Fruit fly (Drosophila melanogaster) whole organism, adult: ENCODE results near the gene CG34435.

Source experiments
- CG11617 ChIP-seq: fragments of 200-800 bp; sonication (Bioruptor generic); optimal IDR thresholded peaks from 2 replicates; lab custom pipeline; 2017; ENCODE audit warnings: mild to moderate bottlenecking, missing biosample characterization, missing genetic modification reagents, missing genetic modification characterization
- CG12768 ChIP-seq: fragments of 200-800 bp; sonication (Bioruptor generic); optimal IDR thresholded peaks from 2 replicates; lab custom pipeline; 2017; ENCODE audit warnings: missing biosample characterization, missing genetic modification characterization, mild to moderate bottlenecking, moderate library complexity, missing genetic modification reagents
- CG14711 ChIP-seq: fragments of 200-800 bp; sonication (Bioruptor generic); optimal IDR thresholded peaks from 2 replicates; lab custom pipeline; 2018; ENCODE audit warnings: missing biosample characterization, mild to moderate bottlenecking, missing genetic modification characterization, moderate library complexity
- CG1620 ChIP-seq: fragments of 200-800 bp; sonication (Bioruptor generic); optimal IDR thresholded peaks from 2 replicates; lab custom pipeline; 2016; ENCODE audit warnings: missing biosample characterization, missing genetic modification characterization
- CG33017 ChIP-seq: fragments of 200-800 bp; sonication (Bioruptor generic); optimal IDR thresholded peaks from 2 replicates; lab custom pipeline; 2018; ENCODE audit warnings: missing biosample characterization, mild to moderate bottlenecking, missing genetic modification characterization, moderate library complexity
- Clk ChIP-seq: fragments of 200-800 bp; sonication (Bioruptor generic); optimal IDR thresholded peaks from 2 replicates; lab custom pipeline; 2017; ENCODE audit warnings: missing biosample characterization, missing genetic modification characterization
- Crg-1 ChIP-seq: fragments of 200-800 bp; sonication (Bioruptor generic); optimal IDR thresholded peaks from 2 replicates; lab custom pipeline; 2016; ENCODE audit warnings: missing biosample characterization, missing genetic modification characterization
- Hr96 ChIP-seq: fragments of 200-800 bp; sonication (Bioruptor generic); optimal IDR thresholded peaks from 2 replicates; lab custom pipeline; 2016; ENCODE audit warnings: missing biosample characterization, missing genetic modification characterization
- Mnt ChIP-seq: fragments of 200-800 bp; sonication (Bioruptor generic); optimal IDR thresholded peaks from 2 replicates; lab custom pipeline; 2016; ENCODE audit warnings: missing biosample characterization, mild to moderate bottlenecking, missing genetic modification characterization
- bab1 ChIP-seq: fragments of 200-800 bp; sonication (Bioruptor generic); optimal IDR thresholded peaks from 3 replicates; lab custom pipeline; 2019; ENCODE audit warnings: missing biosample characterization, mild to moderate bottlenecking, missing genetic modification characterization, moderate library complexity
- cnc ChIP-seq, 2 experiments: fragments of >200 bp; optimal IDR thresholded peaks; 2 replicates each; lab custom pipeline; 2017
- ovo ChIP-seq: fragments of 200-800 bp; sonication (Bioruptor generic); optimal IDR thresholded peaks from 2 replicates; lab custom pipeline; 2016; ENCODE audit warnings: missing biosample characterization, missing genetic modification characterization
- pad ChIP-seq: fragments of 200-800 bp; sonication (Bioruptor generic); optimal IDR thresholded peaks from 3 replicates; lab custom pipeline; 2017; ENCODE audit warnings: missing biosample characterization, missing genetic modification characterization, mild to moderate bottlenecking, moderate library complexity, missing genetic modification reagents
- tj ChIP-seq: fragments of 200-800 bp; sonication (Bioruptor generic); optimal IDR thresholded peaks from 3 replicates; lab custom pipeline; 2017; ENCODE audit warnings: missing biosample characterization, mild to moderate bottlenecking, missing genetic modification characterization, moderate library complexity

CG34435 gene

DNA sequence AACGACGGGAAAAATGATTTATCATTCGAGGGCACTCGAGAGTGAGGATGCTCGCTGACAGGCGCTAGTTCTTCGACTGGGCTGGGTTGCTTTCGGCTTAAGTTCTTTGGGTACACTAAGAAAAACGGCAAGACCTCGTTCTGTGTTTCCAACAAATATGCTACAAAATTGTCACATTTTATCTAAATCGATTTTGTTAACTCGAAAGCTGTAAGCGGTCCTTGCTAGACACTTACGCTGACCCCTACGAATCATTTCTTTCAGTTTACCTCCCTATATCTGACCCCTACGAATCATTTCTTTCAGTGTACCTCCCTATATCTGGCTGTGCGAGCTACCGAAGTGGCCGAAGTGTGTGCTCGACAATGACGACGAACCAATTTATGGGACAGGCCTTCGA is 50.3 kb downstream of the CG34435 start:
- TF ChIP-seq Crg-1 (no peak), Hr96 (no peak), tj (GFP tag; lab: Kevin White, UChicago) (no peak)

DNA sequence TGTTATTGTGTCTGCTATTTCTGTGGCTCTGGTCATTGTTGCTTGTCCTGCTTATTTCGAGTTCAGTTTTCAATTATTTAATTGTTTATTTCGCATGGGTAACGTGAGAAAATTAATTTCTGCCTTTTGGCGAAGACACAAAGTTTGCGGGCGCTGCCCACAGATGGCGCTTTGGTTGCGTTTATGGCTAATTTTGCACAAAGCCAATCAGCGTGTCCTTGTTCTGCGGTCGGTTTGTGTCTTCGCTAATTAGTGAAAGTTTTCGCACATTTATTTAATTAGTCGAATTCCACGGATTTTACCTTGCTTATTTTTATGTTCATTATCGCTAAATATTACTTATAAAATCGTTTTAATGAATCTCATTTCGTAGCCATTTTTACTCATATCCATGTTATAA is 50.9 kb downstream of the CG34435 start:
- TF ChIP-seq CG14711 (tag; lab: Kevin White, UChicago) (no peak), cnc (optimal IDR thresholded peaks at IDR 0.05; lab: Kevin White, UChicago) (no peak), Clk (GFP tag; lab: Kevin White, UChicago) (no peak), Hr96 (no peak), Mnt (no peak), ovo (GFP tag; lab: Kevin White, UChicago) (no peak), CG11617 (GFP tag; lab: Kevin White, UChicago) (no peak), pad (GFP tag; lab: Kevin White, UChicago) (no peak), bab1 (GFP tag; lab: Kevin White, UChicago) (no peak), tj (GFP tag; lab: Kevin White, UChicago) (no peak), CG12768 (GFP tag; lab: Kevin White, UChicago) (no peak), CG1620 (no peak), CG33017 (tag; lab: Kevin White, UChicago) (no peak)
